Worm (Caenorhabditis elegans) whole organism, late embryonic: ENCODE results near the gene grsp-3.

Experiments used
- C08G9.2 ChIP-seq: sonication (generic microtip); optimal IDR thresholded peaks from 2 replicates; lab custom pipeline; 2016; ENCODE audit warnings: mild to moderate bottlenecking, missing genetic modification characterization, moderate library complexity, missing compliant biosample characterization
- K02D7.2 ChIP-seq: sonication (generic microtip); optimal IDR thresholded peaks from 2 replicates; lab custom pipeline; 2017; ENCODE audit warnings: mild to moderate bottlenecking, missing genetic modification characterization, missing compliant biosample characterization
- K09A11.1 ChIP-seq: sonication (generic microtip); optimal IDR thresholded peaks from 2 replicates; lab custom pipeline; 2017; ENCODE audit warnings: antibody characterized with exemption, mild to moderate bottlenecking, missing genetic modification characterization, missing compliant biosample characterization; ENCODE audit not compliant: insufficient read depth
- T23F11.4 ChIP-seq: fragments of 200-800 bp; sonication (Bioruptor generic); optimal IDR thresholded peaks from 2 replicates; lab custom pipeline; 2018; ENCODE audit warnings: mild to moderate bottlenecking, missing genetic modification characterization, missing compliant biosample characterization
- Y22D7AL.16 ChIP-seq: sonication (generic microtip); optimal IDR thresholded peaks from 2 replicates; lab custom pipeline; 2016; ENCODE audit warnings: missing genetic modification characterization, missing compliant biosample characterization
- ceh-14 ChIP-seq: sonication (generic microtip); optimal IDR thresholded peaks from 2 replicates; lab custom pipeline; 2016; ENCODE audit warnings: missing genotype, missing genetic modification characterization, missing compliant biosample characterization
- ceh-18 ChIP-seq: sonication (generic microtip); optimal IDR thresholded peaks from 2 replicates; lab custom pipeline; 2016; ENCODE audit warnings: missing genetic modification characterization, missing compliant biosample characterization
- ceh-19 ChIP-seq: fragments of 200-800 bp; sonication (Bioruptor generic); optimal IDR thresholded peaks from 2 replicates; lab custom pipeline; 2018; ENCODE audit warnings: mild to moderate bottlenecking, missing genetic modification characterization, missing compliant biosample characterization
- ceh-2 ChIP-seq: sonication (generic microtip); optimal IDR thresholded peaks from 2 replicates; lab custom pipeline; 2016; ENCODE audit warnings: missing genotype, missing genetic modification characterization, missing compliant biosample characterization
- ceh-24 ChIP-seq: sonication (generic microtip); optimal IDR thresholded peaks from 2 replicates; lab custom pipeline; 2016; ENCODE audit warnings: mild to moderate bottlenecking, missing genetic modification characterization, missing compliant biosample characterization
- ceh-30 ChIP-seq: fragments of 150-350 bp; optimal IDR thresholded peaks from 2 replicates; lab custom pipeline; 2014; ENCODE audit warnings: missing biosample characterization, missing genetic modification characterization
- ceh-45 ChIP-seq: fragments of 200-800 bp; sonication (Bioruptor generic); IDR thresholded peaks from 2 replicates; pipeline ENCODE4 v1.3.6; 2022; ENCODE audit warnings: missing genetic modification reagents, missing genetic modification characterization, missing compliant biosample characterization
- che-1 ChIP-seq: sonication (generic microtip); optimal IDR thresholded peaks from 2 replicates; lab custom pipeline; 2016; ENCODE audit warnings: mild to moderate bottlenecking, missing genetic modification characterization, missing compliant biosample characterization
- dmd-4 ChIP-seq: sonication (generic microtip); optimal IDR thresholded peaks from 2 replicates; lab custom pipeline; 2016; ENCODE audit warnings: borderline replicate concordance, missing genetic modification characterization, missing compliant biosample characterization
- dve-1 ChIP-seq: sonication (generic microtip); optimal IDR thresholded peaks from 2 replicates; lab custom pipeline; 2017; ENCODE audit warnings: antibody characterized with exemption, mild to moderate bottlenecking, missing genetic modification characterization, missing compliant biosample characterization
- elt-2 ChIP-seq: sonication (generic microtip); optimal IDR thresholded peaks from 2 replicates; lab custom pipeline; 2016; ENCODE audit warnings: missing genetic modification reagents, missing genetic modification characterization, missing compliant biosample characterization
- eyg-1 ChIP-seq: sonication (generic microtip); optimal IDR thresholded peaks from 2 replicates; lab custom pipeline; 2016; ENCODE audit warnings: missing genotype, missing genetic modification characterization, missing compliant biosample characterization
- fax-1 ChIP-seq: sonication (generic microtip); optimal IDR thresholded peaks from 2 replicates; lab custom pipeline; 2016; ENCODE audit warnings: missing genotype, missing genetic modification characterization, missing compliant biosample characterization
- fkh-6 ChIP-seq: sonication (generic microtip); optimal IDR thresholded peaks from 2 replicates; lab custom pipeline; 2016; ENCODE audit warnings: missing genetic modification characterization, missing compliant biosample characterization
- gmeb-2 ChIP-seq: sonication (generic microtip); optimal IDR thresholded peaks from 2 replicates; lab custom pipeline; 2016; ENCODE audit warnings: missing genetic modification characterization, inconsistent platforms, missing compliant biosample characterization
- hlh-13 ChIP-seq: fragments of 200-800 bp; sonication (Bioruptor generic); optimal IDR thresholded peaks from 2 replicates; lab custom pipeline; 2018; ENCODE audit warnings: mild to moderate bottlenecking, missing genetic modification characterization, missing compliant biosample characterization
- hlh-30 ChIP-seq: sonication (generic microtip); optimal IDR thresholded peaks from 2 replicates; lab custom pipeline; 2017; ENCODE audit warnings: antibody characterized with exemption, missing genetic modification characterization, missing compliant biosample characterization; ENCODE audit not compliant: insufficient read depth
- lin-11 ChIP-seq: fragments of 200-800 bp; sonication (Bioruptor generic); optimal IDR thresholded peaks from 2 replicates; lab custom pipeline; 2018; ENCODE audit warnings: mild to moderate bottlenecking, missing genetic modification characterization, missing compliant biosample characterization
- madf-2 ChIP-seq: sonication (generic microtip); optimal IDR thresholded peaks from 2 replicates; lab custom pipeline; 2017; ENCODE audit warnings: missing genetic modification characterization, missing compliant biosample characterization
- nfya-1 ChIP-seq: sonication (generic microtip); optimal IDR thresholded peaks from 2 replicates; lab custom pipeline; 2017; ENCODE audit warnings: missing genetic modification characterization, mild to moderate bottlenecking, missing compliant biosample characterization, antibody characterized with exemption, moderate library complexity
- nhr-11 ChIP-seq: fragments of 150-350 bp; optimal IDR thresholded peaks from 2 replicates; lab custom pipeline; 2014; ENCODE audit warnings: missing biosample characterization, missing genetic modification characterization
- nhr-232 ChIP-seq: sonication (generic microtip); optimal IDR thresholded peaks from 2 replicates; lab custom pipeline; 2016; ENCODE audit warnings: missing genetic modification characterization, missing compliant biosample characterization
- pat-9 ChIP-seq: fragments of 200-800 bp; sonication (Bioruptor generic); optimal IDR thresholded peaks from 2 replicates; lab custom pipeline; 2018; ENCODE audit warnings: mild to moderate bottlenecking, missing genetic modification characterization, moderate library complexity, missing compliant biosample characterization
- pha-2 ChIP-seq: sonication (generic microtip); optimal IDR thresholded peaks from 2 replicates; lab custom pipeline; 2017; ENCODE audit warnings: mild to moderate bottlenecking, missing genetic modification characterization, missing compliant biosample characterization
- pqm-1 ChIP-seq: sonication (generic microtip); optimal IDR thresholded peaks from 2 replicates; lab custom pipeline; 2016; ENCODE audit warnings: missing genetic modification characterization, missing compliant biosample characterization
- pros-1 ChIP-seq: fragments of 150-350 bp; optimal IDR thresholded peaks from 2 replicates; lab custom pipeline; 2014; ENCODE audit warnings: missing biosample characterization, missing genetic modification reagents, missing genetic modification characterization
- ref-2 ChIP-seq: sonication (generic microtip); optimal IDR thresholded peaks from 2 replicates; lab custom pipeline; 2016; ENCODE audit warnings: missing genetic modification characterization, missing compliant biosample characterization
- rnt-1 ChIP-seq: sonication (generic microtip); optimal IDR thresholded peaks from 2 replicates; lab custom pipeline; 2016; ENCODE audit warnings: missing genetic modification characterization, missing compliant biosample characterization
- sox-4 ChIP-seq: sonication (generic microtip); optimal IDR thresholded peaks from 2 replicates; lab custom pipeline; 2017; ENCODE audit warnings: mild to moderate bottlenecking, missing genetic modification characterization, inconsistent platforms, missing compliant biosample characterization
- syd-9 ChIP-seq: sonication (generic microtip); optimal IDR thresholded peaks from 2 replicates; lab custom pipeline; 2016; ENCODE audit warnings: mild to moderate bottlenecking, missing genetic modification characterization, moderate library complexity, missing compliant biosample characterization
- unc-55 ChIP-seq: sonication (generic microtip); optimal IDR thresholded peaks from 2 replicates; lab custom pipeline; 2017; ENCODE audit warnings: missing biosample characterization, missing genetic modification reagents, missing genetic modification characterization
- unc-86 ChIP-seq: sonication (generic microtip); optimal IDR thresholded peaks from 2 replicates; lab custom pipeline; 2016; ENCODE audit warnings: missing genetic modification characterization, missing compliant biosample characterization
- ztf-16 ChIP-seq: sonication (generic microtip); optimal IDR thresholded peaks from 2 replicates; lab custom pipeline; 2017; ENCODE audit warnings: missing genetic modification characterization, missing compliant biosample characterization

Gene grsp-3

DNA sequence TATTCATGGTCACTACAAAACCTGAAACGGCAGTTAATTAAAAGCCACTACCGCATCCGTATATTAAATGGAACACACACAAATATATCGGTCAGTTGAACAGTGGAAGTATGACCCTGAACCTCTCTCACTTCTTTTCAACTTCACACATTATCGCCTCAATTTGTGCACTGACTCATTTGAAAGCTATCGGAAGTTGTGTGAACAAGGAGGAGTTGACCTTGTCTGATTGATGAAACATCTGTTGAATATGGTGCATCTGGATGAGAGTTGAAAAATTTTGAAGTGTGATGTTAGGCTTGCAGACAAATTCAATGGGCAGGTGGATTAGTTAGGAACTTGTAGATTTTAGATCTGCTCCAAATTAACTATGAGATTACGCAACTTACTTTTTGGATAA is 34.3 kb downstream of the grsp-3 start:
- TF ChIP-seq fax-1 (tag; lab: Kevin White, UChicago) (no peak), gmeb-2 (tag; lab: Kevin White, UChicago) (no peak), nhr-232 (tag; lab: Kevin White, UChicago) (no peak), pqm-1 (no peak), eyg-1 (tag; lab: Kevin White, UChicago) (no peak)

DNA sequence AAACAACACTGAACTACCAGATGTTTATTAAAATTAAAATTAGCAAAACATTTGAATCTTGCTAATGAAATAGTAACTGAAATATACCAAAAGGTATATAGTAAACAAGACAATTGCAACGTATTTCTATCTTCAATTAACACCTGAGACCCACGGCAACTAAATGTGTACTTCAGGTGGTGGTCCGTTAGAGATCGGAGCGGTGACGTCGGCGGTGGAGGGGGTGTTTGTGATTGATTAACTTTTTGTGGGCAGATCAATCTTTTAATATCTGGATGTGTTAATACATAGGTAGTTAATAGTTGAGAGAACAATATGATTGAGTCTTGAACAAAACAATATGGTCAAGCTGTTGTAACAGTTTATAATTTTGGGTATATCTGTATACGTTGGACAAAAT is 35.6 kb downstream of the grsp-3 start:
- TF ChIP-seq elt-2 (no peak), K02D7.2 (tag; lab: Kevin White, UChicago) (no peak), ceh-24 (tag; lab: Kevin White, UChicago) (no peak), madf-2 (tag; lab: Kevin White, UChicago) (no peak), che-1 (tag; lab: Kevin White, UChicago) (no peak), pat-9 (no peak), nhr-232 (tag; lab: Kevin White, UChicago) (no peak), dmd-4 (no peak), lin-11 (tag; lab: Kevin White, UChicago) (no peak), unc-55 (GFP tag; lab: Kevin White, UChicago) (no peak), pros-1 (tag; lab: Kevin White, UChicago) (no peak), sox-4 (tag; lab: Kevin White, UChicago) (no peak), pqm-1 (no peak), C08G9.2 (no peak), ceh-30 (no peak), rnt-1 (tag; lab: Kevin White, UChicago) (no peak), ztf-16 (tag; lab: Kevin White, UChicago) (no peak), K09A11.1 (tag; lab: Kevin White, UChicago) (no peak), pha-2 (tag; lab: Kevin White, UChicago) (no peak), hlh-30 (tag; lab: Kevin White, UChicago) (no peak)
- TF ChIP-seq, all 69 proteins: peak for 0

DNA sequence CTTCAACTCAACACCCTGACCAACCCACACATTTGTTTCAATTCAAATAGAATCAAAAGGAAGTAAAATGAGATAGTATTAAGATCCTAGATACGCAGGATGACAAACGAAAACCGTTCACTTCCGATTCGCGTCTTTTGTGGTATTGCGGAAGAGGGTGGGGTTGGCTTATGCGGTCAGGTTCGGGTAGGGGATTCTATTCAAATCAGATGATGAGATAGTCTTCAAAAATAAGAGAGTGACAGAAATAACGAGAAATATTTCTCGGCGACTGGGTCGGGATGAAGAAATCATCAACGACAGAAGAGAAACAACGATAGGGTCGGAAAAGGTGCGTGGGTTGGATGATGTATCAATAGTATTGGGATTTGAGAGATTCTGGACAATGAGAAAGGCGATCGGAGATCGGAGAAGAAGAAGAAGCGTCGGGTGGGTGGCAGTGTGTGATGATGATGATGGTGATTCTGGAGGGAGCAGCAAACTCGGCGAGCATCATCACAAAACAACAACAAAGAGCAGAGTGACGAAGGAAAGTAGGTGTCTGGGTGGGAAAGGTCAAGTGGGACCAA is 36.2 kb downstream of the grsp-3 start:
- TF ChIP-seq C08G9.2 (peak; percentile 5), ceh-2 (tag; lab: Kevin White, UChicago) (no peak), ceh-19 (GFP tag; lab: Kevin White, UChicago) (no peak), ref-2 (tag; lab: Kevin White, UChicago) (peak; percentile 34), nfya-1 (tag; lab: Kevin White, UChicago) (peak; percentile 31), madf-2 (tag; lab: Kevin White, UChicago) (no peak), nhr-11 (tag; lab: Kevin White, UChicago) (no peak), dve-1 (no peak), ceh-14 (tag; lab: Kevin White, UChicago) (no peak), K02D7.2 (tag; lab: Kevin White, UChicago) (no peak), T23F11.4 (no peak), hlh-13 (GFP tag; lab: Kevin White, UChicago) (no peak), ceh-18 (tag; lab: Kevin White, UChicago) (peak; percentile 67), rnt-1 (tag; lab: Kevin White, UChicago) (peak; percentile 75), syd-9 (tag; lab: Kevin White, UChicago) (no peak), fkh-6 (tag; lab: Kevin White, UChicago) (no peak), unc-55 (GFP tag; lab: Kevin White, UChicago) (peak; percentile 41), nhr-232 (tag; lab: Kevin White, UChicago) (no peak), unc-86 (tag; lab: Kevin White, UChicago) (no peak), Y22D7AL.16 (tag; lab: Kevin White, UChicago) (no peak), ceh-45 (GFP tag; lab: Robert Waterston, UW) (no peak)
